Worm (Caenorhabditis elegans): ENCODE results near the gene byn-1.

Gene byn-1

DNA sequence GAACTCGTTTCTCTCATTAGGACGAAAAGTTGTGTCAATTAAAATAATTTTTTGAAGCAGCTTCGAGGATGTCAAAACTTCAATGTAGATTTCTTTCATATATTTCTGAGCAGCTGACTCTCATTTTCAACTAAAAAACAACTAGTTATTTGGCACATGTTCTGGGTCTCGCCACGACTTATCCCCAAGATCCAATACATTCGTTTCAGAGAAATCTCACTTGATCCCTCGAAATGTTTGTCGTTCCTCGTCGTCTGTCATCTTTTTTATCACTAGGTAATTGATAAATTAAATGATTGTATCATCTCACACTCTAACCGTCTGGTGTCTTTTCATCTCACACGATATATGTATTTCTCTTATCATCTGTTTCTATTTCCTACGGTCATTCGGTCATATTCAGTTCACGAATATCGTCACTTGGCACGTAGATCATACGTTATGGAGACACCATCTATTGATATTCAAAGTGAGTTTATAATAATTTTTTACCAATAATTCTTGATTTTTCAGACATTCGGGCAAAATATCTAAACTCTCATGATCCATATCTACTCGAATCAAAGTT lies 30.2 kb downstream of the byn-1 start, which contains the start of the genes rpn-6.1 and F57B9.1 (continued):
- TF ChIP-seq blmp-1 (tag; optimal IDR thresholded peaks at IDR 0.05) (peak; percentile 38), grh-1 (GFP tag; IDR thresholded peaks at IDR 0.05) (no peak)

DNA sequence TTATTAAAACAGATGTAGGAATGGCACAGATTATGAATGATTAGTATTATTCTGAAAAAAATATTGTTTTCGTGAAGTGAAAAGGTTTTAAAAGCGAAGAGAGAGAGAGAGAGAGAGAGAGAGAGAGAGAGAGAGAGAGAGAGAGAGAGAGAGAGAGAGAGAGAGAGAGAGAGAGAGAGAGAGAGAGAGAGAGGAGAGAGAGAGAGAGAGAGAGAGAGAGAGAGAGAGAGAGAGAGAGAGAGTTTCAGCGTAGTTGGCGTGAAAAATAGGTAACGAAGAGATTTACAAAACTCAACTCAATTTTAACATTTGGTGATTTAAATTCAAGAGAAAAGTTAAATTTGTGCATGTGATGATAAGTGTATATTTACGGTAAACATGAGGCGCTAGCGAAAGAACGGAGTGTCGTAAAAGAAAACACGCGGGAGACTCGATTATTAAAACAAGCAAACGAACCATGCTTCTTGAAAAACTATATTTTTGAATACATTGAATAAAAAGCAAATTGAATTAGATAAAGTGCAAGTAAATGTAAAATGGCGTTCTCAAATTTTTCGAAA lies 36.4 kb downstream of the byn-1 start, which contains the start of gene panl-2:
TSS of gene panl-2 (minus strand) at position 51 of the 560 bp plus-strand sequence.
- TF ChIP-seq pag-3 (tag; optimal IDR thresholded peaks at IDR 0.05; ENCODE audit: borderline replicate concordance, insufficient read depth), result no peak
- peak; percentile 54 for TF ChIP-seq C16A3.4 (tag; optimal IDR thresholded peaks at IDR 0.05)
- peak; percentile 41 for TF ChIP-seq nhr-19 (GFP tag; conservative IDR thresholded peaks at IDR 0.05)
- peak; percentile 34 for TF ChIP-seq isw-1 (GFP tag; IDR thresholded peaks at IDR 0.05)
- TF ChIP-seq swsn-7 (tag; optimal IDR thresholded peaks at IDR 0.05), result peak; percentile 23
- peak; percentile 51 for TF ChIP-seq skn-1 (tag; optimal IDR thresholded peaks at IDR 0.05)
- no peak for TF ChIP-seq unc-62 (GFP tag; optimal IDR thresholded peaks at IDR 0.05)
- peak in 2 of 3 experiments; percentile 4 to 30 for TF ChIP-seq ceh-82 (tag; optimal IDR thresholded peaks at IDR 0.05)
- TF ChIP-seq nhr-237 (tag; optimal IDR thresholded peaks at IDR 0.05), result no peak
- no peak for TF ChIP-seq nhr-11 (tag; optimal IDR thresholded peaks at IDR 0.05)
- TF ChIP-seq elt-3 (tag; optimal IDR thresholded peaks at IDR 0.05), result peak in 1 of 6 experiments; percentile 5
- no peak for TF ChIP-seq jun-1 (tag; optimal IDR thresholded peaks at IDR 0.05)
- TF ChIP-seq ces-1 (GFP tag; optimal IDR thresholded peaks at IDR 0.05), result no peak
- no peak for TF ChIP-seq mef-2 (tag; optimal IDR thresholded peaks at IDR 0.05)
- no peak for TF ChIP-seq unc-130 (tag; optimal IDR thresholded peaks at IDR 0.05)
- no peak for TF ChIP-seq vab-15 (tag; optimal IDR thresholded peaks at IDR 0.05)
- peak; percentile 20 for TF ChIP-seq tbx-2 (tag; optimal IDR thresholded peaks at IDR 0.05)
- peak; percentile 43 for TF ChIP-seq blmp-1 (tag; optimal IDR thresholded peaks at IDR 0.05)
- TF ChIP-seq tlp-1 (tag; optimal IDR thresholded peaks at IDR 0.05), result no peak
- no peak for TF ChIP-seq ama-1 (optimal IDR thresholded peaks at IDR 0.05)
- no peak for TF ChIP-seq sox-4 (tag; optimal IDR thresholded peaks at IDR 0.05)
- no peak for TF ChIP-seq ceh-63 (GFP tag; optimal IDR thresholded peaks at IDR 0.05)
- TF ChIP-seq nhr-77 (tag; optimal IDR thresholded peaks at IDR 0.05), result no peak
- peak; percentile 53 for TF ChIP-seq snu-23 (GFP tag; optimal IDR thresholded peaks at IDR 0.05)
- TF ChIP-seq fkh-4 (tag; optimal IDR thresholded peaks at IDR 0.05; ENCODE audit: borderline replicate concordance), result no peak
- TF ChIP-seq unc-86 (tag; optimal IDR thresholded peaks at IDR 0.05), result peak; percentile 7
- TF ChIP-seq nhr-20 (tag; optimal IDR thresholded peaks at IDR 0.05), result peak; percentile 11
- TF ChIP-seq lin-13 (GFP tag; optimal IDR thresholded peaks at IDR 0.05), result peak; percentile 12
- no peak for TF ChIP-seq fos-1 (tag; optimal IDR thresholded peaks at IDR 0.05)
- TF ChIP-seq hlh-4 (tag; optimal IDR thresholded peaks at IDR 0.05), result no peak
- TF ChIP-seq lin-35 (GFP tag; optimal IDR thresholded peaks at IDR 0.05), result peak; percentile 90 to 95
- no peak for TF ChIP-seq ets-5 (GFP tag; IDR thresholded peaks at IDR 0.05)
- no peak for TF ChIP-seq irx-1 (tag; optimal IDR thresholded peaks at IDR 0.05)
- TF ChIP-seq rnt-1 (tag; optimal IDR thresholded peaks at IDR 0.05), result peak; percentile 34
- TF ChIP-seq grh-1 (GFP tag; IDR thresholded peaks at IDR 0.05), result no peak
- TF ChIP-seq fkh-8 (tag; optimal IDR thresholded peaks at IDR 0.05), result peak; percentile 17
- TF ChIP-seq hpl-2 (GFP tag; optimal IDR thresholded peaks at IDR 0.05), result no peak
- no peak for TF ChIP-seq ztf-11 (tag; optimal IDR thresholded peaks at IDR 0.05)
- no peak for TF ChIP-seq nhr-85 (tag)
- no peak for TF ChIP-seq ceh-90 (tag; optimal IDR thresholded peaks at IDR 0.05)
- no peak for TF ChIP-seq nhr-76 (tag; optimal IDR thresholded peaks at IDR 0.05)
- TF ChIP-seq snpc-4 (tag; optimal IDR thresholded peaks at IDR 0.05), result no peak
- no peak for TF ChIP-seq Y116A8C.19 (tag; optimal IDR thresholded peaks at IDR 0.05; ENCODE audit: borderline replicate concordance)
- TF ChIP-seq C04F5.9 (tag; optimal IDR thresholded peaks at IDR 0.05), result peak; percentile 42
- peak; percentile 91 to 95 for TF ChIP-seq efl-1 (optimal IDR thresholded peaks at IDR 0.05)
- TF ChIP-seq efl-1 (GFP tag; optimal IDR thresholded peaks at IDR 0.05 in 1 of 2), result peak; percentile 90 to 99
- TF ChIP-seq sup-37 (GFP tag; optimal IDR thresholded peaks at IDR 0.05), result no peak
- TF ChIP-seq ceh-8 (GFP tag; optimal IDR thresholded peaks at IDR 0.05), result no peak
- peak; percentile 24 for TF ChIP-seq F16B12.6 (tag; optimal IDR thresholded peaks at IDR 0.05)
- no peak for TF ChIP-seq C34B4.2 (tag; optimal IDR thresholded peaks at IDR 0.05)
- TF ChIP-seq nhr-84 (tag; optimal IDR thresholded peaks at IDR 0.05), result no peak

All from whole organism, L1 larva.